Worm (Caenorhabditis elegans): Measurements from ENCODE around the gene Y48C3A.14.

DNA sequence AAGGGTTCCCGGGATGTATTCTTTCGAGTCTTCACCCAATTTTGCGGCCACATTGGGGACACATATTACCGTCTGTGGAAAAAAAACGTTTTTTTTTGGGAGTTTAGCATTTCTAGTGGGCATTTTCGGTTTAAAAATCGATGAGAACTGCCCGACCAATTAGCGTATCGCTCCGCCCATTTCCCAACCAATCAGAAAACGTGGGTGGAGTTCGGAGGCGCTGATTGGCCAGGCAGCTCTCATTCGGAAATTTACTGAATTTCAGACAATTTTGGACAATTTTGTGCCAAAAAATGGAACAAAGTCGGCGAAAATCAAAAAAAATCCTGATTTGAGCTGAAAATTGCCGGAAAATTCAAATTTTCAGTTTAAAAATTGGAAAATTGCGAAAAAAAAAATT, 57.0 kb downstream of the Y48C3A.14 start:
- TF ChIP-seq sea-1 (GFP tag; conservative IDR thresholded peaks at IDR 0.05) (no peak), ama-1 (optimal IDR thresholded peaks at IDR 0.05) (no peak), hmg-4 (GFP tag; optimal IDR thresholded peaks at IDR 0.05) (no peak)

All from whole organism, early embryonic.